Fruit fly (Drosophila melanogaster) whole organism, wandering third instar larva: ENCODE data around the gene VhaM9.7-a.

Experiments used
- CG9705 ChIP-seq: fragments of 200-800 bp; sonication (Bioruptor generic); optimal IDR thresholded peaks from 2 replicates; lab custom pipeline; 2018; ENCODE audit warnings: missing biosample characterization, mild to moderate bottlenecking, missing genetic modification characterization
- CrebA ChIP-seq: fragments of 200-800 bp; sonication (Bioruptor generic); optimal IDR thresholded peaks from 2 replicates; lab custom pipeline; 2016; ENCODE audit warnings: missing biosample characterization, mild to moderate bottlenecking, missing genetic modification characterization, borderline replicate concordance
- Dfd ChIP-seq: fragments of >200 bp; optimal IDR thresholded peaks from 2 replicates; lab custom pipeline; 2017; ENCODE audit warnings: missing biosample characterization, missing genetic modification characterization
- Dif ChIP-seq: fragments of 200-275, 200-300 bp; sonication (Bioruptor generic); optimal IDR thresholded peaks from 2 replicates; lab custom pipeline; 2018; ENCODE audit warnings: missing biosample characterization, missing genetic modification characterization; ENCODE audit not compliant: partially characterized antibody
- HLH106 ChIP-seq: fragments of 200-800 bp; optimal IDR thresholded peaks from 3 replicates; lab custom pipeline; 2019; ENCODE audit warnings: missing biosample characterization, mild to moderate bottlenecking, missing genetic modification characterization, moderate library complexity
- Hnf4 ChIP-seq: fragments of 200-800 bp; sonication (Bioruptor generic); optimal IDR thresholded peaks from 2 replicates; lab custom pipeline; 2016; ENCODE audit warnings: missing biosample characterization, mild to moderate bottlenecking, missing genetic modification characterization
- Hr83 ChIP-seq: fragments of 200-300 bp; sonication (Bioruptor generic); optimal IDR thresholded peaks from 2 replicates; lab custom pipeline; 2016; ENCODE audit warnings: missing biosample characterization, mild to moderate bottlenecking, missing genetic modification characterization, moderate library complexity; ENCODE audit not compliant: poor library complexity, severe bottlenecking
- Mio ChIP-seq: sonication (Bioruptor generic); optimal IDR thresholded peaks from 2 replicates; lab custom pipeline; 2016; ENCODE audit warnings: missing biosample characterization, missing genetic modification characterization
- Myc ChIP-seq: fragments of >200 bp; optimal IDR thresholded peaks from 2 replicates; lab custom pipeline; 2017
- N ChIP-seq: fragments of >200 bp; optimal IDR thresholded peaks from 2 replicates; lab custom pipeline; 2018; ENCODE audit warnings: missing biosample characterization, missing external identifiers, missing genetic modification characterization
- OdsH ChIP-seq: fragments of 200-800 bp; sonication (Bioruptor generic); optimal IDR thresholded peaks from 2 replicates; lab custom pipeline; 2016; ENCODE audit warnings: missing biosample characterization, mild to moderate bottlenecking, missing genetic modification characterization
- Rel ChIP-seq, 2 experiments: fragments of 200-800 bp; sonication (Bioruptor generic) in 1 of 2; optimal IDR thresholded peaks; 2 replicates in 1 of 2; 3 replicates in 1 of 2; lab custom pipeline; 2016 to 2019; ENCODE audit warnings: mild to moderate bottlenecking in 2 of 2, missing biosample characterization in 2 of 2, missing genetic modification characterization in 2 of 2, moderate library complexity in 1 of 2
- Sp1 ChIP-seq: fragments of 200-800 bp; sonication (Bioruptor generic); optimal IDR thresholded peaks from 3 replicates; lab custom pipeline; 2019; ENCODE audit warnings: missing biosample characterization, mild to moderate bottlenecking, missing genetic modification characterization, moderate library complexity
- Vsx2 ChIP-seq: fragments of 200-300, 225-300 bp; sonication (Bioruptor generic); optimal IDR thresholded peaks from 2 replicates; lab custom pipeline; 2018; ENCODE audit warnings: missing biosample characterization, missing genetic modification characterization; ENCODE audit not compliant: partially characterized antibody
- br ChIP-seq: fragments of 200-800 bp; sonication (Bioruptor generic); optimal IDR thresholded peaks from 2 replicates; lab custom pipeline; 2016; ENCODE audit warnings: missing biosample characterization, missing genetic modification characterization
- brk ChIP-seq: fragments of 200-800 bp; sonication (Bioruptor generic); optimal IDR thresholded peaks from 2 replicates; lab custom pipeline; 2016; ENCODE audit warnings: missing biosample characterization, mild to moderate bottlenecking, missing genetic modification characterization
- dl ChIP-seq, 2 experiments: fragments of 175-275, 200-275 bp in 1 of 2; fragments of 200-275 bp in 1 of 2; sonication (Bioruptor generic); optimal IDR thresholded peaks; lab custom pipeline; 2018; ENCODE audit warnings: mild to moderate bottlenecking in 2 of 2, missing biosample characterization in 2 of 2, missing genetic modification characterization in 2 of 2, moderate library complexity in 2 of 2; ENCODE audit not compliant: partially characterized antibody in 2 of 2, insufficient read depth in 1 of 2
- dmrt93B ChIP-seq: fragments of 200-800 bp; sonication (Bioruptor generic); optimal IDR thresholded peaks from 2 replicates; lab custom pipeline; 2018; ENCODE audit warnings: missing biosample characterization, mild to moderate bottlenecking, missing genetic modification characterization
- foxo ChIP-seq, 2 experiments: fragments of 200-800 bp; sonication (Bioruptor generic); optimal IDR thresholded peaks; 2 replicates in 1 of 2; 3 replicates in 1 of 2; lab custom pipeline; 2016 to 2017; ENCODE audit warnings: missing biosample characterization in 2 of 2, missing genetic modification characterization in 2 of 2
- fru ChIP-seq: fragments of 200-800 bp; sonication (Bioruptor generic); optimal IDR thresholded peaks from 3 replicates; lab custom pipeline; 2016; ENCODE audit warnings: missing biosample characterization, mild to moderate bottlenecking, missing genetic modification characterization
- jim ChIP-seq: fragments of 175-275, 200-325 bp; sonication (Bioruptor generic); optimal IDR thresholded peaks from 2 replicates; lab custom pipeline; 2016; ENCODE audit warnings: missing biosample characterization, mild to moderate bottlenecking, missing genetic modification characterization
- lola ChIP-seq: fragments of >200 bp; optimal IDR thresholded peaks from 2 replicates; lab custom pipeline; 2017; ENCODE audit warnings: missing biosample characterization, missing genetic modification characterization
- psq ChIP-seq: fragments of 200-800 bp; sonication (Bioruptor generic); optimal IDR thresholded peaks from 3 replicates; lab custom pipeline; 2017; ENCODE audit warnings: missing biosample characterization, mild to moderate bottlenecking, missing genetic modification characterization, moderate library complexity
- rgr ChIP-seq: fragments of 200-800 bp; sonication (Bioruptor generic); optimal IDR thresholded peaks from 3 replicates; lab custom pipeline; 2016; ENCODE audit warnings: missing biosample characterization, mild to moderate bottlenecking, missing genetic modification characterization
- sage ChIP-seq: fragments of 200-800 bp; sonication (Bioruptor generic); optimal IDR thresholded peaks from 2 replicates; lab custom pipeline; 2016; ENCODE audit warnings: missing biosample characterization, mild to moderate bottlenecking, missing genetic modification characterization
- sv ChIP-seq: fragments of 200-800 bp; sonication (Bioruptor generic); optimal IDR thresholded peaks from 3 replicates; lab custom pipeline; 2016; ENCODE audit warnings: missing biosample characterization, missing genetic modification characterization
- tai ChIP-seq: sonication (Bioruptor generic); optimal IDR thresholded peaks from 2 replicates; lab custom pipeline; 2016; ENCODE audit warnings: missing biosample characterization, missing genetic modification characterization
- usp ChIP-seq: fragments of >200 bp; optimal IDR thresholded peaks from 2 replicates; lab custom pipeline; 2017; ENCODE audit warnings: missing biosample characterization, missing genetic modification characterization
- woc ChIP-seq: sonication (Bioruptor generic); optimal IDR thresholded peaks from 2 replicates; lab custom pipeline; 2016; ENCODE audit warnings: missing biosample characterization, mild to moderate bottlenecking, missing genetic modification characterization

Gene VhaM9.7-a

DNA sequence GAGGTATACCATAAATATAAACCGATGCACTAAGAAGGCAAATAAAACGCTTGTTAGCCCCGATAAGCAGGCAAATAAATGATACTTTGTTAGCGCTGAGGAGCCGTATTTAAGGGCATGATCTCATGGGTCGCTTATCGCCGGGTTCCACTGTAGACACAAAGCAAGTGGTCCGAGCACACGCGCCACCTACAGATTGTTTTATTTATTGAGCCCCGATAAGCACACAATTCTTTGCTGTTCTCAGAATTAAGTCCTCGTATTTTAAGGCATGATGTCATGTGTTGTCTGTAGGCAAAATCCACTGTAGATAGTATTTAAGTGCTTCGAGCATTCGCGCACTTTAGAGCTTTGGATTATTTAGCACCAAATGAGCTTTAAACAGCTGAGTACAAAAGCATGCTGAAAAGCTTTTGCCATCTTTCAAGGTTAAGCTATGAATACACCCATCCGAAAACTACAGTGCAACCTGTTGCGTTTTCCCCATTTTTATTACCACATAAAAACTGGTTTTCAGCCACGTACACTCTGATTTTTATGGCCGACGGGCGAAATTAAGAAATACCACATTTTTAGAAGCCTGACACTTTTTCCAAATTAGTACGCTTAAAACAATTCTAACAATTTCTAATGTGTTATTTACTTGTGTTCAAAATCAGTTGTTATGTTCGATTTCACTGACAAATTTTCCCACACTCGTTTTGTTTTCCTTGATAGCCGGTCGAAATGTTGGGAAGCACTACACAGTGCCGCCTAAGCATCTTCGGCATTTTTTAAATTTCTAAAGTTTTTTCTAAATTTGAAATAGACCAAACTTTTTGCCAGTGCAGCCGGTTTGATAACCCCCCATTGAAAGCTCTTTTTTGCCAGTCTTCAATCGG lies 22.8 kb upstream of the VhaM9.7-a start, which contains the start of gene Sqor (continued):
- peak; percentile 86 for TF ChIP-seq psq (GFP tag; lab: Kevin White, UChicago)
- peak; percentile 94 for TF ChIP-seq br
- peak; percentile 62 for TF ChIP-seq N (GFP tag; lab: Kevin White, UChicago)
- peak; percentile 92 for TF ChIP-seq dmrt93B
- TF ChIP-seq dl (GFP tag; optimal IDR thresholded peaks at IDR 0.05; lab: Kevin White, UChicago; ENCODE audit: insufficient read depth in 1 of 2, partially characterized antibody in 2 of 2), result no peak
- TF ChIP-seq jim (GFP tag; lab: Kevin White, UChicago), result no peak
- TF ChIP-seq Dfd (GFP tag; lab: Kevin White, UChicago), result no peak
- no peak for TF ChIP-seq Vsx2 (GFP tag; lab: Kevin White, UChicago)
- TF ChIP-seq CrebA (GFP tag; lab: Kevin White, UChicago), result no peak
- peak; percentile 44 for TF ChIP-seq usp (GFP tag; lab: Kevin White, UChicago)
- peak; percentile 64 to 92 for TF ChIP-seq foxo (GFP tag; optimal IDR thresholded peaks at IDR 0.05; lab: Kevin White, UChicago)
- TF ChIP-seq tai, result no peak
- peak; percentile 64 for TF ChIP-seq Myc (lab: Kevin White, UChicago)
- peak; percentile 96 for TF ChIP-seq woc (GFP tag; lab: Kevin White, UChicago)
- no peak for TF ChIP-seq Dif (GFP tag; lab: Kevin White, UChicago)
- TF ChIP-seq sv, result peak; percentile 86

DNA sequence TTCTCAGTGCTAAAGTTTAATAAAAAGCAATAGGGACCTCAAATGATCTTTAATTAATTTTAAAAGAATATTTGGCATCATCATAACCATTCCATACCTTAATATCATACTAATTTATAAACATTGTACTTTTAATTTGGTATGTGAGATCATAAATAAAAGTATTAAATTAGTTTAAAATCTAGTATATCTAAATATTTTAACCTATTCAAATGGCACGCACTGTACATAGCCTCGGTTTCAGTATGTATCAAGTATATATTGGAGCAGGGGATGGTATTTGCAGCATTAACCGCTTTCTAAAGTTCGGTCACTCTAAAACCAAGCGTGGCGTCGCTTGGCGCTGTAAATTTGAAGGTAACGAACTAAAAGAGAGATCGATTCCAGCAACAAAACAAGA lies 20.1 kb upstream of the VhaM9.7-a start, which contains the start of gene pav:
pav (plus strand) TSS at position 307 of the 400 bp plus-strand sequence.
- peak; percentile 1 for TF ChIP-seq OdsH
- no peak for TF ChIP-seq rgr
- no peak for TF ChIP-seq Myc (lab: Kevin White, UChicago)
- no peak for TF ChIP-seq woc (GFP tag; lab: Kevin White, UChicago)

DNA sequence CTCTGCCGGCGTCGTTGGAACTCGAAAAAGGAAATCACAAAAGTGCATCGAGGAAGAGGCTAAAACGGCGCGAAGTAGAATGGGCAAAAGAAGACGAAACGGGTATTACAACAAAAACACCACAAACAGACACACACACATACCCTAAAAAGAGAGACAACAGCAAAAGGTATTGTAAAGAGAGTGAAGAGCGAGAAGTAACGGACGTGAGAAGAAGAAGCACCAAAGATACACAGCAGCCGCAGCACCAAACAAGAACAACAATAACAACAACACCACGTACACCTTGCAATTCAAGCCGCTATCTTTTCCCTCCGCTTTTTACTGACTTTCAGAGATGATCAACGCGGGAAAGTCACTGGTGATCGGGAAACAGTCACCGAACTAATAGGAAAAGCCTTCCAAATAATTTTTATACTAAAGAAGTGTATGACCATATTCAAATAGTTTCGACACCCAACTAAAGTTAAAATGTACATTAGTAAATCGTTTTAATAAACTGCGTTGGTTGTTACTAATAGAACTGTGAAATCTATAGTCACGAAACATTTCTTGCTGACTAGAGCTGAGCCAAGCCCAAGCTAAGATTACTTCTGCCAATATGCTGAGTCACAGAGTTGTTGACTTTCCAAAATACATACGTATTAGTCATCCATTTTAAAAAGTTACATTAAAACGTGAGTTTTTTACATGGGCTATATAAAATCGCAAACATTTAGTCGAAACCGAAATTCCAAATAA lies 10.2 kb upstream of the VhaM9.7-a start:
- TF ChIP-seq Mio (GFP tag; lab: Kevin White, UChicago) (no peak), Dif (GFP tag; lab: Kevin White, UChicago) (peak; percentile 32), N (GFP tag; lab: Kevin White, UChicago) (no peak), Sp1 (GFP tag; lab: Kevin White, UChicago) (no peak), Hr83 (GFP tag; lab: Kevin White, UChicago) (no peak), HLH106 (tag; lab: Kevin White, UChicago) (no peak), woc (GFP tag; lab: Kevin White, UChicago) (peak; percentile 52), psq (GFP tag; lab: Kevin White, UChicago) (peak; percentile 89), Myc (lab: Kevin White, UChicago) (peak; percentile 50), Hnf4 (GFP tag; lab: Kevin White, UChicago) (no peak), lola (GFP tag; lab: Kevin White, UChicago) (no peak), sv (no peak), foxo (GFP tag; optimal IDR thresholded peaks at IDR 0.05; lab: Kevin White, UChicago) (no peak), OdsH (no peak), CG9705 (peak; percentile 3), Rel (GFP tag; optimal IDR thresholded peaks at IDR 0.05; lab: Kevin White, UChicago) (no peak), Rel (tag; optimal IDR thresholded peaks at IDR 0.05; lab: Kevin White, UChicago) (peak; percentile 15), brk (no peak), sage (GFP tag; lab: Kevin White, UChicago) (no peak), fru (GFP tag; lab: Kevin White, UChicago) (peak; percentile 79), jim (GFP tag; lab: Kevin White, UChicago) (no peak)
